Worm (Caenorhabditis elegans): ENCODE results near the gene T07G12.2.

ce11 chrIV:10578367-10578766 is 47.9 kb downstream of the T07G12.2 start, which contains the start of gene lgc-43:
- TF ChIP-seq zag-1 (tag; optimal IDR thresholded peaks at IDR 0.05) (no peak), nhr-43 (tag; optimal IDR thresholded peaks at IDR 0.05; ENCODE audit: poor library complexity, severe bottlenecking) (no peak), pqm-1 (tag; optimal IDR thresholded peaks at IDR 0.05) (no peak)
